Worm (Caenorhabditis elegans): ENCODE data around the gene H25K10.2.
A peak's percentile ranks its signal among the peaks of the same experiment; 100 is the strongest.

H25K10.2 gene

DNA sequence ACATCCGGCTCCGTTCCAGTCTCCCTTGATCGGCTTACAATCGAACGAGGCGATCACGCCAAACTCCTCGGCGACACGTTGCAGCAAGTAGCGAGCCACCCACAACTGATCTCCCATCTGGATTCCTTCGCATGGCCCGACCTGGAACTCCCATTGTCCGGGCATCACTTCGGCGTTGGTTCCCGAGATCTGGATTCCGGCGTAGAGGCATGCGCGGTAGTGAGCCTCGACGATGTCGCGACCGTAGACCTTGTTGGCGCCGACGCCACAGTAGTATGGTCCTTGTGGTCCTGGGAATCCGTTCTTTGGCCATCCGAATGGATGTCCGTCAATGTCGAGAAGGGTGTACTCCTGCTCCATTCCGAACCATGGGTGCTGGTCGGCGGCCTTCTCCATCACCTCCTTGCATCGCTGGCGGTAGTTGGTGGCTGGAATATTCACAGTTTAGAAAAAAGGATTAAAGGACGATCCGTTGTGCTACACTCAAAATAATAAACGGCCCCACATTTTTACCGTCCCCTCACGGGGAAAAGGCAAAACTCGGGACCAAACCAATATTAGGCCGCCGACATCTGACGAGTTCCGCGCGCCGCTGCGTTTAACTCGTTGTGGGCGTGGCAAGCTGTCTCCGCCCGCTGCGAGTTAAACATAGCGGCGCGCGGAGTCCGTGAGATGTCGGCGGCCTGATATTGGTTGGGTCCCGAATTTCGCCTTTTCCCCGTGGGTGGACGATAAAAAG is 41.9 kb downstream of the H25K10.2 start:
- TF ChIP-seq blmp-1 (tag; optimal IDR thresholded peaks at IDR 0.05) (no peak), unc-62 (GFP tag; optimal IDR thresholded peaks at IDR 0.05) (no peak), snpc-4 (tag; optimal IDR thresholded peaks at IDR 0.05) (no peak)

DNA sequence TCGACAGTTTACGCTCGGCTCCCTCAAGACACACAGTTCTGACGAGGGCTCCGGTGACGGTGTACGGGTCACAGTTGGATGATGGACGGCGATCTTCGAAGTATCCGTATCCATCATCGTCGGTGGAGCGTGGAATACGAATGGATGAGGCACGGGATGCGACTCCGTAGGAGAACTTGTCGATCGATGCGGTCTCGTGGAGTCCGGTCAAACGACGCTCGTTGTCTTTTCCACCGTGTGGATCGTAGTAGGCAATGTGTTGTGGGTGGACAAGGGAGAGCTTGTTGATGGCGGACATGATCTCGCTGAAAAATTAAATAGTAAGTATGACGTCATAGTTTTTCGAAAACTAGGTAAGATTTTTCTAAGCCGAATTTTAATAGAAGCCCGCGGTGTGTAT is 42.9 kb downstream of the H25K10.2 start:
- TF ChIP-seq zip-8 (tag; optimal IDR thresholded peaks at IDR 0.05): peak; percentile 80
- no peak for TF ChIP-seq sem-2 (GFP tag; optimal IDR thresholded peaks at IDR 0.05)
- TF ChIP-seq ceh-39 (tag; optimal IDR thresholded peaks at IDR 0.05): no peak

DNA sequence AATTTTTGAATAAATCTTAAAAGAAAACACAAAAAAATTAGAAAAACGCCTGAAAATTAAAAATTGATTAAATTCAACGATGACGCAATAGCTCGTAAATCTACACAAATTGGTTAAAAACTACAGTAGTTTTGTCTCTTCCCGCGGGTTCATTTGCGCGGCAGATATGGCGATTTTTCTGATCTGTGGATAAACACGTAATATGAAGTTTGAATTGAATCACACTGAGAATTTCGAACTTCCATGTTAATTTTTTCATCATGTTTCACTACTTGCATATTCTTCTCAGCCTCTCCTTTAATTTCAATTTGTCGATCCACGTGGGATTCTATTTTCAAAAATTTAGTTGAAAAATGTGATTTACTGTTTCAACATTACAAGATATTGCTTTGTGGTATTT is 43.5 kb downstream of the H25K10.2 start:
- TF ChIP-seq zip-8 (tag; optimal IDR thresholded peaks at IDR 0.05): peak; percentile 57
